Worm (Caenorhabditis elegans) whole organism, mixed stage, embryonic: ENCODE measurements around the gene srw-113.

ENCODE experiments used
- M03D4.4 ChIP-seq: sonication (generic microtip); optimal IDR thresholded peaks from 2 replicates; lab custom pipeline; 2017; ENCODE audit warnings: mild to moderate bottlenecking, missing genetic modification characterization, missing compliant biosample characterization
- bed-3 ChIP-seq: fragments of 200-800 bp; sonication (Bioruptor generic); optimal IDR thresholded peaks from 3 replicates; lab custom pipeline; 2018; ENCODE audit warnings: mild to moderate bottlenecking, missing genetic modification characterization, moderate library complexity, missing compliant biosample characterization
- blmp-1 ChIP-seq: fragments of 150-350 bp; optimal IDR thresholded peaks from 2 replicates; lab custom pipeline; 2014; ENCODE audit warnings: missing biosample characterization, missing genetic modification characterization
- ceh-39 ChIP-seq: fragments of 150-350 bp; optimal IDR thresholded peaks from 2 replicates; lab custom pipeline; 2014; ENCODE audit warnings: missing biosample characterization, missing genetic modification characterization
- ceh-43 ChIP-seq: fragments of 200-800 bp; sonication (Bioruptor generic); optimal IDR thresholded peaks from 2 replicates; lab custom pipeline; 2018; ENCODE audit warnings: mild to moderate bottlenecking, missing genetic modification characterization, moderate library complexity, missing compliant biosample characterization
- ceh-83 ChIP-seq: fragments of 200-800 bp; sonication (Bioruptor generic); optimal IDR thresholded peaks from 2 replicates; lab custom pipeline; 2018; ENCODE audit warnings: mild to moderate bottlenecking, missing genetic modification characterization, missing compliant biosample characterization
- ces-1 ChIP-seq: fragments of 150-350 bp; optimal IDR thresholded peaks from 2 replicates; lab custom pipeline; 2014; ENCODE audit warnings: missing biosample characterization, missing genetic modification reagents, missing genetic modification characterization
- cnd-1 ChIP-seq: fragments of 200-800 bp; sonication (Bioruptor generic); optimal IDR thresholded peaks from 2 replicates; lab custom pipeline; 2018; ENCODE audit warnings: mild to moderate bottlenecking, missing genetic modification characterization, missing compliant biosample characterization
- drap-1 ChIP-seq: fragments of 200-800 bp; sonication (Bioruptor generic); optimal IDR thresholded peaks from 3 replicates; lab custom pipeline; 2018; ENCODE audit warnings: mild to moderate bottlenecking, missing genetic modification characterization, missing compliant biosample characterization
- elt-1 ChIP-seq: sonication (generic microtip); optimal IDR thresholded peaks from 2 replicates; lab custom pipeline; 2017; ENCODE audit warnings: missing genetic modification characterization, mild to moderate bottlenecking, missing compliant biosample characterization, antibody characterized with exemption, moderate library complexity, borderline replicate concordance; ENCODE audit not compliant: insufficient read depth
- elt-3 ChIP-seq: fragments of 150-350 bp; optimal IDR thresholded peaks from 2 replicates; lab custom pipeline; 2014; ENCODE audit warnings: missing biosample characterization, missing genetic modification characterization
- flh-1 ChIP-seq: fragments of 200-800 bp; sonication (Bioruptor generic); optimal IDR thresholded peaks from 2 replicates; lab custom pipeline; 2018; ENCODE audit warnings: mild to moderate bottlenecking, missing genetic modification characterization, moderate library complexity, missing compliant biosample characterization
- hlh-1 ChIP-seq: fragments of 150-350 bp; optimal IDR thresholded peaks from 2 replicates; lab custom pipeline; 2014; ENCODE audit warnings: missing biosample characterization, missing genetic modification reagents, missing genetic modification characterization
- lin-13 ChIP-seq: fragments of 150-350 bp; optimal IDR thresholded peaks from 2 replicates; lab custom pipeline; 2014; ENCODE audit warnings: missing biosample characterization, missing genetic modification characterization
- lin-32 ChIP-seq: fragments of 200-800 bp; sonication (Bioruptor generic); optimal IDR thresholded peaks from 2 replicates; lab custom pipeline; 2018; ENCODE audit warnings: mild to moderate bottlenecking, missing genetic modification characterization, missing compliant biosample characterization
- lsy-2 ChIP-seq: fragments of 150-350 bp; optimal IDR thresholded peaks from 2 replicates; lab custom pipeline; 2014; ENCODE audit warnings: missing biosample characterization, missing genetic modification characterization
- mab-5 ChIP-seq: fragments of 150-350 bp; optimal IDR thresholded peaks from 2 replicates; lab custom pipeline; 2014; ENCODE audit warnings: missing biosample characterization, missing genetic modification characterization
- mep-1 ChIP-seq: fragments of 150-350 bp; optimal IDR thresholded peaks from 2 replicates; lab custom pipeline; 2017; ENCODE audit warnings: missing biosample characterization, missing genetic modification reagents, missing genetic modification characterization, inconsistent platforms
- mls-2 ChIP-seq: sonication (generic microtip); optimal IDR thresholded peaks from 2 replicates; lab custom pipeline; 2016; ENCODE audit warnings: mild to moderate bottlenecking, missing genetic modification characterization, moderate library complexity, missing compliant biosample characterization
- nhr-12 ChIP-seq: fragments of 150-350 bp; optimal IDR thresholded peaks from 2 replicates; lab custom pipeline; 2014; ENCODE audit warnings: missing biosample characterization, missing genetic modification characterization
- nhr-2 ChIP-seq: fragments of 150-350 bp; optimal IDR thresholded peaks from 2 replicates; lab custom pipeline; 2014; ENCODE audit warnings: missing biosample characterization, missing genetic modification characterization
- nhr-237 ChIP-seq: fragments of 150-350 bp; optimal IDR thresholded peaks from 2 replicates; lab custom pipeline; 2014; ENCODE audit warnings: missing biosample characterization, missing genetic modification characterization
- nhr-28 ChIP-seq: fragments of 150-350 bp; optimal IDR thresholded peaks from 2 replicates; lab custom pipeline; 2014; ENCODE audit warnings: missing biosample characterization, missing genetic modification characterization
- nhr-76 ChIP-seq: sonication (generic microtip); optimal IDR thresholded peaks from 2 replicates; lab custom pipeline; 2017; ENCODE audit warnings: missing biosample characterization, missing genetic modification characterization
- pha-4 ChIP-seq: fragments of 150-350 bp; optimal IDR thresholded peaks from 2 replicates; lab custom pipeline; 2018; ENCODE audit warnings: missing biosample characterization, missing genetic modification reagents, missing genetic modification characterization
- sem-2 ChIP-seq: fragments of 200-800 bp; sonication (Bioruptor generic); optimal IDR thresholded peaks from 2 replicates; lab custom pipeline; 2018; ENCODE audit warnings: mild to moderate bottlenecking, missing genetic modification characterization, missing compliant biosample characterization
- snpc-4 ChIP-seq: fragments of 150-350 bp; optimal IDR thresholded peaks from 2 replicates; lab custom pipeline; 2014; ENCODE audit warnings: missing biosample characterization, missing genetic modification characterization
- tbx-8 ChIP-seq: fragments of 200-800 bp; sonication (Bioruptor generic); optimal IDR thresholded peaks from 2 replicates; lab custom pipeline; 2018; ENCODE audit warnings: mild to moderate bottlenecking, missing genetic modification characterization, moderate library complexity, missing compliant biosample characterization
- unc-120 ChIP-seq: sonication (generic microtip); optimal IDR thresholded peaks from 2 replicates; lab custom pipeline; 2017; ENCODE audit warnings: missing genetic modification characterization, missing compliant biosample characterization; ENCODE audit not compliant: poor library complexity, severe bottlenecking
- unc-39 ChIP-seq: fragments of 150-350 bp; optimal IDR thresholded peaks from 2 replicates; lab custom pipeline; 2014; ENCODE audit warnings: missing biosample characterization, missing genetic modification characterization
- unc-62 ChIP-seq: fragments of 150-350 bp; optimal IDR thresholded peaks from 2 replicates; lab custom pipeline; 2014; ENCODE audit warnings: missing biosample characterization, missing genetic modification reagents, missing genetic modification characterization
- zip-8 ChIP-seq: fragments of 150-350 bp; optimal IDR thresholded peaks from 2 replicates; lab custom pipeline; 2014; ENCODE audit warnings: missing biosample characterization, missing genetic modification characterization
- ztf-11 ChIP-seq: fragments of 150-350 bp; optimal IDR thresholded peaks from 2 replicates; lab custom pipeline; 2014; ENCODE audit warnings: missing biosample characterization, missing genetic modification characterization

srw-113 gene

DNA sequence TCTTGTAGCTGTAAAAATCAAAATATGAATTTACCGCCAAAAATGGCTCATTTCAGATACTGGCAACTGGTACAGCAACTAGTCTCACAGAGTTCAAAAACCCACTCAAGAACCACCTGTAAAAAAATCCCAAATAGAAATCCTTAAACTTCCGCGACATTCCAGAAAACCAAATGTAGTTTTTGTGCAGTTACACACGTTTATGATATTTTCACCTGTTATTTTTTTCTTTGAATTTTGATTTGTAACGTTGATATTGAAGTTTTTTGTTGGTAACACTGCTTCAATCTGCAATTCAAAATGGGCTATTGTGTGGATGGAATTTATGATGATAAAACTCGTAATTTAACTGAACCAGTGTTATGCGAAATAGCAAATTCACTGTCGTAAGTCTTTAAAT, at the start of gene srw-113:
TSS of gene srw-113 (plus strand) at position 301 of the 400 bp plus-strand sequence.
- TF ChIP-seq ceh-39 (tag; lab: Kevin White, UChicago) (no peak), snpc-4 (tag; lab: Kevin White, UChicago) (no peak), lsy-2 (tag; lab: Kevin White, UChicago) (no peak), cnd-1 (no peak), nhr-237 (tag; lab: Kevin White, UChicago) (no peak), M03D4.4 (no peak), ztf-11 (no peak), flh-1 (GFP tag; lab: Kevin White, UChicago) (no peak), ceh-83 (GFP tag; lab: Kevin White, UChicago) (no peak), elt-1 (tag; lab: Kevin White, UChicago) (no peak), pha-4 (tag; lab: Kevin White, UChicago) (no peak), lin-13 (tag; lab: Kevin White, UChicago) (no peak), unc-62 (GFP tag; lab: Kevin White, UChicago) (no peak), nhr-76 (tag; lab: Kevin White, UChicago) (no peak), blmp-1 (tag; lab: Kevin White, UChicago) (no peak), sem-2 (GFP tag; lab: Kevin White, UChicago) (no peak), nhr-12 (no peak)

DNA sequence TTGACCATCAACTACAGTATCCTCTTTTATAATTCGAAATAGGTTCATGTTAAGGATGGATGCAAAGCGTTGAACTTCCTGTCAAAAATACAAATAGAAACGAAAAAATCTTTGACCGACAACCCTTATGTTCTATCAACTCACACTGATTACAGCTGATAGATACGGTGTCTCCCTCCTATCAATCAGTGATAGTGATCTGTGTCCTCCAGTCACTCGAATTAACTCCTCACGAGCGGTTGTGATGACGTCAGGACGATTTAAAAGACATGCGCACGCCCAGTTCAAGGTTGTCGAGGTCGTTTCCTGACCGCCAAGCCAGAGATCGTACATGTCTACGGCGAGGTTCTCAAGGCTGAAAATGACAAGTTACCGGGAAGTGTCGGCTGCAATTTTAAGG, 47.0 kb upstream of the srw-113 start:
- no peak for TF ChIP-seq nhr-2 (tag; lab: Kevin White, UChicago)
- TF ChIP-seq lin-13 (tag; lab: Kevin White, UChicago) = no peak
- TF ChIP-seq cnd-1 = no peak
- no peak for TF ChIP-seq nhr-76 (tag; lab: Kevin White, UChicago)
- no peak for TF ChIP-seq zip-8
- no peak for TF ChIP-seq sem-2 (GFP tag; lab: Kevin White, UChicago)
- no peak for TF ChIP-seq unc-39 (tag; lab: Kevin White, UChicago)
- no peak for TF ChIP-seq drap-1 (GFP tag; lab: Kevin White, UChicago)
- TF ChIP-seq flh-1 (GFP tag; lab: Kevin White, UChicago) = no peak
- no peak for TF ChIP-seq bed-3 (GFP tag; lab: Kevin White, UChicago)
- TF ChIP-seq elt-3 = no peak
- TF ChIP-seq M03D4.4 = no peak
- TF ChIP-seq ceh-43 = no peak
- TF ChIP-seq nhr-28 (tag; lab: Kevin White, UChicago) = no peak
- no peak for TF ChIP-seq lin-32 (GFP tag; lab: Kevin White, UChicago)
- no peak for TF ChIP-seq ceh-83 (GFP tag; lab: Kevin White, UChicago)
- no peak for TF ChIP-seq mls-2 (tag; lab: Kevin White, UChicago)
- TF ChIP-seq hlh-1 (tag; lab: Kevin White, UChicago) = no peak
- TF ChIP-seq ces-1 (GFP tag; lab: Kevin White, UChicago) = no peak

DNA sequence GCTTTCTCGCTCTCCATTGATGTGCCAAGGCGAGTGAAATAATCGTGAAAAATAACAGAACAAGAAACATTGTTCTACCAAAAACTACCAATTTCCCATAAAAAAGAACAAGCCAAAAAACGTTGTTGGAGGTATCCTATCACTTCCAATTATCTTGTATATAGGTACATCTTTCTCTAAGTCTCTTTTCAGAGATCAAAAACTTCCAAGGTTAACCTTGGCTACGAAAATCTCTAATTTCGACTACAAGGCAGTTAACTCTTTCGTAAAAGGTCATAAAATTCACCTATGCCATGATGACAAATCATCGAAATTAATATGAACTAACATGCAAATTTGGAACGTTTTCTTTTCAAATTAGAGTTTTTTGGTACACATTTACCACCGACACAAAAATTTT, 45.1 kb upstream of the srw-113 start, which contains the start of gene cyp-34A1:
TSS of gene cyp-34A1 (minus strand) at position 101 of the 400 bp plus-strand sequence.
- TF ChIP-seq snpc-4 (tag; lab: Kevin White, UChicago) = no peak
- TF ChIP-seq unc-120 = no peak
- TF ChIP-seq pha-4 (tag; lab: Kevin White, UChicago) = no peak
- TF ChIP-seq, all 35 proteins: peak for 0

- TF ChIP-seq lsy-2 (tag; lab: Kevin White, UChicago) (no peak), snpc-4 (tag; lab: Kevin White, UChicago) (no peak), M03D4.4 (no peak), ces-1 (GFP tag; lab: Kevin White, UChicago) (no peak), mab-5 (no peak), sem-2 (GFP tag; lab: Kevin White, UChicago) (no peak), ceh-39 (tag; lab: Kevin White, UChicago) (no peak), lin-32 (GFP tag; lab: Kevin White, UChicago) (no peak)
Measured at ce11 chrV:15290995-15291394, 42.0 kb upstream of the srw-113 start, which contains the start of gene cyp-34A2. Gene cyp-34A2, minus strand, starts transcription at chrV:15291095.

ce11 chrV:15293865-15294264, 39.1 kb upstream of the srw-113 start, which contains the start of gene str-96:
Gene str-96, minus strand, starts transcription at chrV:15293965.
- no peak for TF ChIP-seq nhr-237 (tag; lab: Kevin White, UChicago)
- no peak for TF ChIP-seq unc-39 (tag; lab: Kevin White, UChicago)
- no peak for TF ChIP-seq nhr-28 (tag; lab: Kevin White, UChicago)
- TF ChIP-seq ces-1 (GFP tag; lab: Kevin White, UChicago) = no peak
- no peak for TF ChIP-seq cnd-1
- TF ChIP-seq elt-3 = no peak
- no peak for TF ChIP-seq ceh-43
- no peak for TF ChIP-seq lin-32 (GFP tag; lab: Kevin White, UChicago)
- TF ChIP-seq nhr-12 = no peak
- no peak for TF ChIP-seq mep-1 (tag; lab: Kevin White, UChicago)
- no peak for TF ChIP-seq lsy-2 (tag; lab: Kevin White, UChicago)
- no peak for TF ChIP-seq nhr-2 (tag; lab: Kevin White, UChicago)
- no peak for TF ChIP-seq snpc-4 (tag; lab: Kevin White, UChicago)
- TF ChIP-seq mls-2 (tag; lab: Kevin White, UChicago) = no peak
- TF ChIP-seq tbx-8 = no peak
- TF ChIP-seq flh-1 (GFP tag; lab: Kevin White, UChicago) = no peak
- TF ChIP-seq unc-62 (GFP tag; lab: Kevin White, UChicago) = no peak
